Fruit fly (Drosophila melanogaster) whole organism, embryonic: Measurements from ENCODE around the gene papi.

Experiments
- CG10321 ChIP-seq: fragments of 200-800 bp; sonication (Bioruptor generic); IDR thresholded peaks from 2 replicates; pipeline ENCODE4 v1.3.6; 2022; ENCODE audit warnings: missing biosample characterization, missing genetic modification characterization
- CG11247 ChIP-seq: fragments of 200-800 bp; sonication (Bioruptor generic); IDR thresholded peaks from 2 replicates; pipeline ENCODE4 v1.3.6; 2022; ENCODE audit warnings: missing biosample characterization, missing genetic modification characterization
- CG11695 ChIP-seq: fragments of 200-800 bp; sonication (Bioruptor generic); IDR thresholded peaks from 3 replicates; pipeline ENCODE4 v1.3.6; 2022; ENCODE audit warnings: missing biosample characterization, missing genetic modification characterization
- CG12299 ChIP-seq: fragments of 200-800 bp; sonication (Bioruptor generic); optimal IDR thresholded peaks from 2 replicates; lab custom pipeline; 2018; ENCODE audit warnings: missing biosample characterization, mild to moderate bottlenecking, missing genetic modification characterization
- CG15601 ChIP-seq: fragments of 200-800 bp; sonication (Bioruptor generic); optimal IDR thresholded peaks from 3 replicates; lab custom pipeline; 2019; ENCODE audit warnings: missing biosample characterization, mild to moderate bottlenecking, missing genetic modification characterization, moderate library complexity
- CG15696 ChIP-seq: fragments of 200-800 bp; sonication (Bioruptor generic); optimal IDR thresholded peaks from 2 replicates; lab custom pipeline; 2019; ENCODE audit warnings: missing biosample characterization, mild to moderate bottlenecking, missing genetic modification characterization, moderate library complexity
- CG16813 ChIP-seq: fragments of 200-800 bp; sonication (Bioruptor generic); IDR thresholded peaks from 3 replicates; pipeline ENCODE4 v1.3.6; 2022; ENCODE audit warnings: missing biosample characterization, missing genetic modification characterization; ENCODE audit not compliant: partially characterized antibody
- CG1792 ChIP-seq: fragments of 200-800 bp; sonication (Bioruptor generic); optimal IDR thresholded peaks from 2 replicates; lab custom pipeline; 2016; ENCODE audit warnings: missing biosample characterization, missing genetic modification characterization
- CG18011 ChIP-seq: fragments of 200-800 bp; sonication (Bioruptor generic); optimal IDR thresholded peaks from 2 replicates; lab custom pipeline; 2017; ENCODE audit warnings: missing biosample characterization, missing genetic modification characterization, mild to moderate bottlenecking, moderate library complexity, missing genotype
- CG18262 ChIP-seq: fragments of 200-800 bp; optimal IDR thresholded peaks from 3 replicates; lab custom pipeline; 2019; ENCODE audit warnings: missing biosample characterization, mild to moderate bottlenecking, missing genetic modification characterization, moderate library complexity
- CG2129 ChIP-seq: fragments of 200-800 bp; sonication (Bioruptor generic); IDR thresholded peaks from 2 replicates; pipeline ENCODE4 v1.3.6; 2022; ENCODE audit warnings: missing biosample characterization, missing genetic modification characterization; ENCODE audit not compliant: partially characterized antibody
- CG32532 ChIP-seq: fragments of 200-800 bp; sonication (Bioruptor generic); IDR thresholded peaks from 2 replicates; pipeline ENCODE4 v1.3.6; 2022; ENCODE audit warnings: missing biosample characterization, missing genetic modification characterization
- CG3726 ChIP-seq: fragments of 200-800 bp; sonication (Bioruptor generic); IDR thresholded peaks from 3 replicates; pipeline ENCODE4, ENCODE4 v1.3.6; 2022; ENCODE audit warnings: missing biosample characterization, missing genetic modification characterization
- CG42726 ChIP-seq: fragments of 200-800 bp; sonication (Bioruptor generic); IDR thresholded peaks from 2 replicates; pipeline ENCODE4 v1.3.6; 2022; ENCODE audit warnings: missing biosample characterization, missing genetic modification characterization; ENCODE audit not compliant: partially characterized antibody
- CG7357 ChIP-seq: fragments of 200-800 bp; sonication (Bioruptor generic); IDR thresholded peaks from 3 replicates; pipeline ENCODE4 v1.3.6; 2022; ENCODE audit warnings: missing biosample characterization, missing genetic modification characterization
- CG7928 ChIP-seq: fragments of 200-800 bp; sonication (Bioruptor generic); optimal IDR thresholded peaks from 2 replicates; lab custom pipeline; 2017; ENCODE audit warnings: missing biosample characterization, mild to moderate bottlenecking, missing genetic modification characterization
- CG9437 ChIP-seq: fragments of 200-800 bp; sonication (Bioruptor generic); optimal IDR thresholded peaks from 2 replicates; lab custom pipeline; 2018; ENCODE audit warnings: missing biosample characterization, mild to moderate bottlenecking, missing genetic modification characterization
- Dip3 ChIP-seq: fragments of 200-800 bp; sonication (Bioruptor generic); optimal IDR thresholded peaks from 3 replicates; lab custom pipeline; 2016; ENCODE audit warnings: missing biosample characterization, missing genetic modification characterization
- Doc2 ChIP-seq: fragments of 200-800 bp; sonication (Bioruptor generic); IDR thresholded peaks from 2 replicates; pipeline ENCODE4 v1.3.6; 2022; ENCODE audit warnings: missing biosample characterization, missing genetic modification characterization
- HLH3B ChIP-seq: fragments of 200-800 bp; sonication (Bioruptor generic); IDR thresholded peaks from 2 replicates; pipeline ENCODE4 v1.3.6; 2022; ENCODE audit warnings: missing biosample characterization, missing genetic modification characterization
- Hmr ChIP-seq: fragments of 200-800 bp; sonication (Bioruptor generic); optimal IDR thresholded peaks from 3 replicates; lab custom pipeline; 2017; ENCODE audit warnings: mild to moderate bottlenecking, missing biosample characterization, missing genetic modification reagents, missing genetic modification characterization
- Mes4 ChIP-seq: fragments of 200-800 bp; sonication (Bioruptor generic); optimal IDR thresholded peaks from 2 replicates; lab custom pipeline; 2016; ENCODE audit warnings: missing biosample characterization, missing genetic modification characterization
- Sin3A ChIP-seq: fragments of >200 bp; optimal IDR thresholded peaks from 2 replicates; lab custom pipeline; 2018
- aop ChIP-seq: fragments of 200-800 bp; sonication (Bioruptor generic); IDR thresholded peaks from 2 replicates; pipeline ENCODE4 v1.3.6; 2022; ENCODE audit warnings: missing biosample characterization, missing genetic modification characterization
- bab2 ChIP-seq: fragments of 200-800 bp; sonication (Bioruptor generic); optimal IDR thresholded peaks from 2 replicates; lab custom pipeline; 2016; ENCODE audit warnings: missing biosample characterization, missing genetic modification characterization
- bbx ChIP-seq: fragments of 200-800 bp; sonication (Bioruptor generic); IDR thresholded peaks from 2 replicates; pipeline ENCODE4 v1.3.6; 2022; ENCODE audit warnings: missing biosample characterization, missing genetic modification characterization; ENCODE audit not compliant: partially characterized antibody
- bowl ChIP-seq: fragments of 200-800 bp; sonication (Bioruptor generic); IDR thresholded peaks from 2 replicates; pipeline ENCODE4 v1.3.6; 2022; ENCODE audit warnings: missing biosample characterization, missing genetic modification characterization
- corto ChIP-seq: fragments of 200-800 bp; sonication (Bioruptor generic); optimal IDR thresholded peaks from 2 replicates; lab custom pipeline; 2016; ENCODE audit warnings: missing biosample characterization, mild to moderate bottlenecking, missing genetic modification characterization, moderate library complexity
- croc ChIP-seq: fragments of 200-800 bp; sonication (Bioruptor generic); conservative IDR thresholded peaks from 3 replicates; pipeline ENCODE4 v1.3.6; 2022; ENCODE audit warnings: missing biosample characterization, missing genetic modification characterization
- dmrt11E ChIP-seq: fragments of 200-800 bp; sonication (Bioruptor generic); optimal IDR thresholded peaks from 3 replicates; lab custom pipeline; 2018; ENCODE audit warnings: missing biosample characterization, mild to moderate bottlenecking, missing genetic modification characterization, moderate library complexity
- ems ChIP-seq: fragments of 200-800 bp; sonication (Bioruptor generic); optimal IDR thresholded peaks from 3 replicates; lab custom pipeline; 2016; ENCODE audit warnings: missing biosample characterization, missing genetic modification characterization
- eyg ChIP-seq: fragments of 200-800 bp; sonication (Bioruptor generic); optimal IDR thresholded peaks from 3 replicates; lab custom pipeline; 2016; ENCODE audit warnings: missing biosample characterization, missing genetic modification characterization
- fd102C ChIP-seq: fragments of 200-800 bp; sonication (Bioruptor generic); optimal IDR thresholded peaks from 2 replicates; lab custom pipeline; 2018; ENCODE audit warnings: missing biosample characterization, mild to moderate bottlenecking, missing genetic modification characterization, moderate library complexity
- fru ChIP-seq: fragments of >200 bp; optimal IDR thresholded peaks from 2 replicates; lab custom pipeline; 2017
- gem ChIP-seq: fragments of 200-800 bp; sonication (Bioruptor generic); optimal IDR thresholded peaks from 2 replicates; lab custom pipeline; 2019; ENCODE audit warnings: missing biosample characterization, mild to moderate bottlenecking, missing genetic modification characterization, moderate library complexity
- hbn ChIP-seq: fragments of 200-800 bp; sonication (Bioruptor generic); IDR thresholded peaks from 2 replicates; pipeline ENCODE4 v1.3.6; 2022; ENCODE audit warnings: missing biosample characterization, missing genetic modification characterization; ENCODE audit not compliant: partially characterized antibody
- luna ChIP-seq: fragments of 200-800 bp; sonication (Bioruptor generic); optimal IDR thresholded peaks from 2 replicates; lab custom pipeline; 2016; ENCODE audit warnings: missing biosample characterization, missing genetic modification characterization
- org-1 ChIP-seq: fragments of 200-800 bp; sonication (Bioruptor generic); optimal IDR thresholded peaks from 2 replicates; lab custom pipeline; 2017; ENCODE audit warnings: missing biosample characterization, missing genetic modification characterization
- psq ChIP-seq: fragments of 200-800 bp; sonication (Bioruptor generic); optimal IDR thresholded peaks from 2 replicates; lab custom pipeline; 2017; ENCODE audit warnings: missing biosample characterization, missing genetic modification characterization
- pzg ChIP-seq: fragments of 200-800 bp; sonication (Bioruptor generic); optimal IDR thresholded peaks from 3 replicates; lab custom pipeline; 2018; ENCODE audit warnings: missing biosample characterization, mild to moderate bottlenecking, missing genetic modification characterization, moderate library complexity
- sc ChIP-seq, 3 experiments: fragments of >200 bp in 2 of 3; fragments of 200-800 bp in 1 of 3; sonication (Bioruptor generic) in 1 of 3; optimal IDR thresholded peaks; 2 replicates in 2 of 3; 3 replicates in 1 of 3; lab custom pipeline; 2017; ENCODE audit warnings: mild to moderate bottlenecking in 1 of 3, missing biosample characterization in 1 of 3, missing genetic modification characterization in 1 of 3, missing genetic modification reagents in 1 of 3
- schlank ChIP-seq: fragments of 200-800 bp; sonication (Bioruptor generic); optimal IDR thresholded peaks from 2 replicates; lab custom pipeline; 2018; ENCODE audit warnings: missing biosample characterization, mild to moderate bottlenecking, missing genetic modification characterization
- sens ChIP-seq: fragments of 200-800 bp; sonication (Bioruptor generic); peaks from one replicate; lab custom pipeline; 2016; ENCODE audit warnings: missing biosample characterization, missing genetic modification characterization
- sima ChIP-seq: fragments of 200-800 bp; sonication (Bioruptor generic); optimal IDR thresholded peaks from 2 replicates; lab custom pipeline; 2016; ENCODE audit warnings: missing biosample characterization, missing genetic modification characterization
- slou ChIP-seq: fragments of 200-800 bp; sonication (Bioruptor generic); optimal IDR thresholded peaks from 3 replicates; lab custom pipeline; 2016; ENCODE audit warnings: missing biosample characterization, missing genetic modification characterization
- so ChIP-seq: fragments of 200-800 bp; sonication (Bioruptor generic); IDR thresholded peaks from 3 replicates; pipeline ENCODE4 v1.3.6; 2022; ENCODE audit warnings: missing biosample characterization, missing genetic modification characterization
- tap ChIP-seq: fragments of 200-800 bp; optimal IDR thresholded peaks from 3 replicates; lab custom pipeline; 2019; ENCODE audit warnings: missing biosample characterization, mild to moderate bottlenecking, missing genetic modification characterization, moderate library complexity
- tll ChIP-seq, 2 experiments: fragments of 200-800 bp in 1 of 2; fragments of >200 bp in 1 of 2; sonication (Bioruptor generic) in 1 of 2; optimal IDR thresholded peaks; 2 replicates each; lab custom pipeline; 2017 to 2019; ENCODE audit warnings: missing biosample characterization in 2 of 2, missing genetic modification characterization in 2 of 2, mild to moderate bottlenecking in 1 of 2, moderate library complexity in 1 of 2
- tx ChIP-seq: fragments of 200-800 bp; sonication (Bioruptor generic); optimal IDR thresholded peaks from 2 replicates; lab custom pipeline; 2016; ENCODE audit warnings: missing biosample characterization, missing genetic modification characterization
- usp ChIP-seq: fragments of >200 bp; optimal IDR thresholded peaks from 2 replicates; lab custom pipeline; 2017; ENCODE audit warnings: missing biosample characterization, missing genetic modification characterization
- yki ChIP-seq: fragments of >200 bp; optimal IDR thresholded peaks from 3 replicates; lab custom pipeline; 2018

Gene papi

dm6 chr2L:2221649-2222150 lies 1.2 kb downstream of the papi start (continued):
- TF ChIP-seq eyg = peak; percentile 92
- TF ChIP-seq CG12299 (tag; lab: Kevin White, UChicago) = peak; percentile 93
- peak; percentile 96 for TF ChIP-seq org-1
- TF ChIP-seq dmrt11E (tag; lab: Kevin White, UChicago) = peak; percentile 89
- TF ChIP-seq CG32532 (GFP tag; lab: Robert Waterston, UW) = peak; percentile 99
- peak; percentile 97 for TF ChIP-seq aop (GFP tag; lab: Robert Waterston, UW)
- peak; percentile 93 for TF ChIP-seq CG9437 (GFP tag; lab: Kevin White, UChicago)
- TF ChIP-seq hbn (GFP tag; lab: Robert Waterston, UW) = no peak
- peak; percentile 94 for TF ChIP-seq CG18262
- peak; percentile 26 for TF ChIP-seq pzg
- TF ChIP-seq sima (GFP tag; lab: Kevin White, UChicago) = peak; percentile 84
- TF ChIP-seq fru (lab: Kevin White, UChicago) = no peak
- no peak for TF ChIP-seq yki (lab: Kevin White, UChicago)
- peak; percentile 93 for TF ChIP-seq bab2
- TF ChIP-seq usp (GFP tag; lab: Kevin White, UChicago) = no peak
- peak; percentile 94 for TF ChIP-seq ems
- peak; percentile 88 for TF ChIP-seq Mes4 (GFP tag; lab: Kevin White, UChicago)
- peak; percentile 96 for TF ChIP-seq schlank (tag; lab: Kevin White, UChicago)
- peak; percentile 92 for TF ChIP-seq slou
- peak; percentile 95 for TF ChIP-seq corto (GFP tag; lab: Kevin White, UChicago)
- peak; percentile 83 for TF ChIP-seq fd102C (GFP tag; lab: Kevin White, UChicago)
- TF ChIP-seq CG15696 (tag; lab: Kevin White, UChicago) = peak; percentile 87
- peak; percentile 91 for TF ChIP-seq croc (GFP tag; lab: Robert Waterston, UW)
- peak; percentile 94 for TF ChIP-seq CG3726
- peak; percentile 96 for TF ChIP-seq tap (tag; lab: Kevin White, UChicago)
- TF ChIP-seq luna = peak; percentile 90
- peak; percentile 96 for TF ChIP-seq Dip3 (GFP tag; lab: Kevin White, UChicago)
- TF ChIP-seq psq (GFP tag; lab: Kevin White, UChicago) = peak; percentile 91
- TF ChIP-seq CG7357 (GFP tag; lab: Robert Waterston, UW) = peak; percentile 87
- TF ChIP-seq tll (GFP tag; optimal IDR thresholded peaks at IDR 0.05; lab: Kevin White, UChicago) = peak in 1 of 2 experiments; percentile 65
- peak; percentile 99 for TF ChIP-seq CG11247
- TF ChIP-seq CG16813 (GFP tag; lab: Robert Waterston, UW) = no peak
- TF ChIP-seq CG42726 (GFP tag; lab: Robert Waterston, UW) = no peak
- TF ChIP-seq bbx (GFP tag; lab: Robert Waterston, UW) = no peak
- peak; percentile 80 for TF ChIP-seq CG10321 (GFP tag; lab: Robert Waterston, UW)
- peak; percentile 98 for TF ChIP-seq so (GFP tag; lab: Robert Waterston, UW)
- TF ChIP-seq sens (GFP tag; lab: Kevin White, UChicago) = peak; percentile 99
- TF ChIP-seq CG18011 = peak; percentile 91
- TF ChIP-seq CG1792 = peak; percentile 91
- peak; percentile 92 for TF ChIP-seq Doc2
- TF ChIP-seq sc (optimal IDR thresholded peaks at IDR 0.05; lab: Kevin White, UChicago) = no peak
- TF ChIP-seq sc (GFP tag; optimal IDR thresholded peaks at IDR 0.05; lab: Kevin White, UChicago) = peak; percentile 93
- TF ChIP-seq CG2129 (GFP tag; lab: Robert Waterston, UW) = no peak
- peak; percentile 98 for TF ChIP-seq CG11695
- peak; percentile 99 for TF ChIP-seq Hmr
- TF ChIP-seq Sin3A (lab: Kevin White, UChicago) = no peak
- peak; percentile 99 for TF ChIP-seq gem (tag; lab: Kevin White, UChicago)
- peak; percentile 94 for TF ChIP-seq tx (GFP tag; lab: Kevin White, UChicago)
- peak; percentile 89 for TF ChIP-seq CG15601 (tag; lab: Kevin White, UChicago)
- TF ChIP-seq HLH3B (GFP tag; lab: Robert Waterston, UW) = peak; percentile 98
- TF ChIP-seq bowl = peak; percentile 95
- TF ChIP-seq CG7928 (GFP tag; lab: Kevin White, UChicago) = peak; percentile 75
